Fruit fly (Drosophila melanogaster) whole organism, prepupa: ENCODE measurements around the gene CG10959.

Experiments
- Blimp-1 ChIP-seq: fragments of 200-800 bp; sonication (Bioruptor generic); optimal IDR thresholded peaks from 3 replicates; lab custom pipeline; 2017; ENCODE audit warnings: missing biosample characterization, missing genetic modification characterization, mild to moderate bottlenecking, moderate library complexity, missing genetic modification reagents
- CG15336 ChIP-seq: fragments of 200-800 bp; sonication (Bioruptor generic); IDR thresholded peaks from 2 replicates; pipeline ENCODE4 v1.3.6; 2022; ENCODE audit warnings: missing biosample characterization, missing genetic modification characterization
- CG7368 ChIP-seq: fragments of 200-800 bp; sonication (Bioruptor generic); optimal IDR thresholded peaks from 3 replicates; lab custom pipeline; 2016; ENCODE audit warnings: missing biosample characterization, missing genetic modification characterization
- Hr38 ChIP-seq: sonication (Bioruptor generic); optimal IDR thresholded peaks from 2 replicates; lab custom pipeline; 2016; ENCODE audit warnings: missing biosample characterization, missing genetic modification characterization
- esn ChIP-seq: fragments of 200-800 bp; sonication (Bioruptor generic); optimal IDR thresholded peaks from 2 replicates; lab custom pipeline; 2016; ENCODE audit warnings: missing biosample characterization, mild to moderate bottlenecking, missing genetic modification characterization, moderate library complexity
- fd85E ChIP-seq: fragments of 200-800 bp; sonication (Bioruptor generic); optimal IDR thresholded peaks from 3 replicates; lab custom pipeline; 2016; ENCODE audit warnings: missing biosample characterization, missing genetic modification characterization
- lz ChIP-seq: fragments of 200-800 bp; sonication (Bioruptor generic); optimal IDR thresholded peaks from 3 replicates; lab custom pipeline; 2016; ENCODE audit warnings: missing biosample characterization, missing genetic modification characterization
- net ChIP-seq: fragments of 200-800 bp; sonication (Bioruptor generic); optimal IDR thresholded peaks from 3 replicates; lab custom pipeline; 2016; ENCODE audit warnings: missing biosample characterization, missing genetic modification characterization
- pdm3 ChIP-seq: fragments of 200-800 bp; sonication (Bioruptor generic); optimal IDR thresholded peaks from 3 replicates; lab custom pipeline; 2016; ENCODE audit warnings: missing biosample characterization, missing genetic modification characterization
- spab ChIP-seq: fragments of 200-800 bp; sonication (Bioruptor generic); optimal IDR thresholded peaks from 2 replicates; lab custom pipeline; 2017; ENCODE audit warnings: missing biosample characterization, mild to moderate bottlenecking, missing genetic modification characterization, missing genetic modification reagents

- peak; percentile 22 for TF ChIP-seq CG7368 (GFP tag; lab: Kevin White, UChicago)
- peak; percentile 76 for TF ChIP-seq CG15336
- no peak for TF ChIP-seq fd85E (GFP tag; lab: Kevin White, UChicago)
- TF ChIP-seq spab (GFP tag; lab: Kevin White, UChicago) = no peak
- peak; percentile 56 for TF ChIP-seq pdm3 (GFP tag; lab: Kevin White, UChicago)
- TF ChIP-seq lz (GFP tag; lab: Kevin White, UChicago) = no peak
- peak; percentile 63 for TF ChIP-seq net (GFP tag; lab: Kevin White, UChicago)
- peak; percentile 18 for TF ChIP-seq esn
- TF ChIP-seq Blimp-1 (GFP tag; lab: Kevin White, UChicago) = no peak
- no peak for TF ChIP-seq Hr38 (GFP tag; lab: Kevin White, UChicago)
These were observed 25.7 kb upstream of the CG10959 start for dm6 chrX:8122834-8123233.
